Worm (Caenorhabditis elegans) whole organism, young adult: ENCODE results near the gene hot-1.

ENCODE experiments used
- B0019.2 ChIP-seq: fragments of 200-800 bp; sonication (Bioruptor generic); conservative IDR thresholded peaks from 2 replicates; pipeline ENCODE4 v1.3.6; 2022; ENCODE audit warnings: missing genetic modification reagents, missing genetic modification characterization, missing compliant biosample characterization
- D2030.7 ChIP-seq: fragments of 200-800 bp; sonication (Bioruptor generic); IDR thresholded peaks from 2 replicates; pipeline ENCODE4 v1.3.6; 2022; ENCODE audit warnings: missing genetic modification reagents, missing genetic modification characterization, missing compliant biosample characterization
- F22D6.2 ChIP-seq: sonication (generic microtip); optimal IDR thresholded peaks from 2 replicates; lab custom pipeline; 2016; ENCODE audit warnings: mild to moderate bottlenecking, missing genetic modification characterization, missing compliant biosample characterization
- T26A5.8 ChIP-seq: sonication (generic microtip); optimal IDR thresholded peaks from 2 replicates; lab custom pipeline; 2016; ENCODE audit warnings: missing genetic modification characterization, missing compliant biosample characterization
- aptf-2 ChIP-seq: fragments of 200-800 bp; sonication (Bioruptor generic); conservative IDR thresholded peaks from 2 replicates; pipeline ENCODE4 v1.3.6; 2022; ENCODE audit warnings: missing genetic modification reagents, missing genetic modification characterization, missing compliant biosample characterization
- attf-3 ChIP-seq: fragments of 200-800 bp; sonication (Bioruptor generic); conservative IDR thresholded peaks from 2 replicates; pipeline ENCODE4 v1.3.6; 2022; ENCODE audit warnings: missing genetic modification reagents, missing genetic modification characterization, missing compliant biosample characterization
- ccch-3 ChIP-seq: fragments of 200-800 bp; sonication (Bioruptor generic); optimal IDR thresholded peaks from 2 replicates; lab custom pipeline; 2018; ENCODE audit warnings: mild to moderate bottlenecking, missing genetic modification characterization, missing compliant biosample characterization
- ceh-100 ChIP-seq: fragments of 200-800 bp; sonication (Bioruptor generic); IDR thresholded peaks from 2 replicates; pipeline ENCODE4 v1.3.6; 2022; ENCODE audit warnings: missing genetic modification reagents, missing genetic modification characterization, missing compliant biosample characterization
- ceh-58 ChIP-seq: fragments of 200-800 bp; sonication (Bioruptor generic); IDR thresholded peaks from 2 replicates; pipeline ENCODE4 v1.3.6; 2022; ENCODE audit warnings: missing genetic modification characterization, missing compliant biosample characterization
- ceh-91 ChIP-seq: fragments of 200-800 bp; sonication (Bioruptor generic); IDR thresholded peaks from 2 replicates; pipeline ENCODE4 v1.3.6; 2022; ENCODE audit warnings: missing genetic modification reagents, missing genetic modification characterization, missing compliant biosample characterization
- die-1 ChIP-seq: sonication (generic microtip); optimal IDR thresholded peaks from 2 replicates; lab custom pipeline; 2016; ENCODE audit warnings: missing genotype, mild to moderate bottlenecking, missing genetic modification characterization, missing compliant biosample characterization
- egl-18 ChIP-seq: fragments of 200-800 bp; sonication (Bioruptor generic); IDR thresholded peaks from 2 replicates; pipeline ENCODE4 v1.3.6; 2022; ENCODE audit warnings: missing genetic modification reagents, missing genetic modification characterization, missing compliant biosample characterization
- egl-44 ChIP-seq: fragments of 200-800 bp; sonication (Bioruptor generic); IDR thresholded peaks from 2 replicates; pipeline ENCODE4 v1.3.6; 2022; ENCODE audit warnings: missing genetic modification reagents, missing genetic modification characterization, missing compliant biosample characterization
- hlh-12 ChIP-seq: sonication (generic microtip); optimal IDR thresholded peaks from 2 replicates; lab custom pipeline; 2016; ENCODE audit warnings: missing genetic modification characterization, missing compliant biosample characterization
- hmg-1.2 ChIP-seq: fragments of 200-800 bp; sonication (Bioruptor generic); IDR thresholded peaks from 2 replicates; pipeline ENCODE4 v1.3.6; 2022; ENCODE audit warnings: missing genetic modification reagents, missing genetic modification characterization, missing compliant biosample characterization
- lin-40 ChIP-seq: sonication (generic microtip); optimal IDR thresholded peaks from 2 replicates; lab custom pipeline; 2016; ENCODE audit warnings: missing genetic modification characterization, mild to moderate bottlenecking, missing compliant biosample characterization, missing genotype, missing genetic modification reagents
- lsl-1 ChIP-seq: fragments of 200-800 bp; sonication (Bioruptor generic); optimal IDR thresholded peaks from 2 replicates; lab custom pipeline; 2018; ENCODE audit warnings: mild to moderate bottlenecking, missing genetic modification characterization, moderate library complexity, missing compliant biosample characterization
- madf-8 ChIP-seq: fragments of 200-800 bp; sonication (Bioruptor generic); conservative IDR thresholded peaks from 2 replicates; pipeline ENCODE4 v1.3.6; 2022; ENCODE audit warnings: missing genetic modification reagents, missing genetic modification characterization, missing compliant biosample characterization
- mel-28 ChIP-seq: sonication (generic microtip); optimal IDR thresholded peaks from 2 replicates; lab custom pipeline; 2016; ENCODE audit warnings: borderline replicate concordance, mild to moderate bottlenecking, missing genetic modification characterization, missing compliant biosample characterization
- nhr-179 ChIP-seq: sonication (generic microtip); optimal IDR thresholded peaks from 2 replicates; lab custom pipeline; 2016; ENCODE audit warnings: mild to moderate bottlenecking, missing genetic modification characterization, missing compliant biosample characterization
- snpc-1.3 ChIP-seq: sonication (generic microtip); optimal IDR thresholded peaks from 2 replicates; lab custom pipeline; 2017; ENCODE audit warnings: missing genetic modification characterization, mild to moderate bottlenecking, missing compliant biosample characterization, antibody characterized with exemption, moderate library complexity, missing genotype, missing genetic modification reagents; ENCODE audit not compliant: insufficient read depth
- snpc-4 ChIP-seq, 5 experiments: fragments of 150-350 bp in 1 of 5; sonication (generic microtip) in 4 of 5; optimal IDR thresholded peaks; 2 replicates each; lab custom pipeline; 2014 to 2018; ENCODE audit warnings: missing genetic modification characterization in 5 of 5, missing biosample characterization in 3 of 5, antibody characterized with exemption in 2 of 5, mild to moderate bottlenecking in 2 of 5, missing compliant biosample characterization in 2 of 5, missing genotype in 2 of 5, moderate library complexity in 2 of 5, missing genetic modification reagents in 1 of 5
- somi-1 ChIP-seq: fragments of 200-800 bp; sonication (Bioruptor generic); optimal IDR thresholded peaks from 2 replicates; lab custom pipeline; 2018; ENCODE audit warnings: mild to moderate bottlenecking, missing genetic modification characterization, missing compliant biosample characterization
- ztf-22 ChIP-seq: fragments of 200-800 bp; sonication (Bioruptor generic); optimal IDR thresholded peaks from 2 replicates; lab custom pipeline; 2018; ENCODE audit warnings: mild to moderate bottlenecking, missing genetic modification characterization, moderate library complexity, missing compliant biosample characterization

hot-1 gene

ce11 chrV:14665728-14666127 is 44.8 kb downstream of the hot-1 start, which contains the start of gene C47E8.1:
Gene C47E8.1 (plus strand): TSS chrV:14666028.
- TF ChIP-seq snpc-1.3 (tag; lab: Kevin White, UChicago) (no peak), madf-8 (GFP tag; lab: Robert Waterston, UW) (no peak), ccch-3 (GFP tag; lab: Kevin White, UChicago) (no peak), nhr-179 (no peak), B0019.2 (GFP tag; lab: Robert Waterston, UW) (no peak), hlh-12 (tag; lab: Kevin White, UChicago) (no peak), F22D6.2 (no peak), ceh-100 (GFP tag; lab: Robert Waterston, UW) (no peak), ztf-22 (GFP tag; lab: Kevin White, UChicago) (no peak), attf-3 (GFP tag; lab: Robert Waterston, UW) (no peak), lsl-1 (GFP tag; lab: Kevin White, UChicago) (no peak), D2030.7 (no peak), lin-40 (tag; lab: Kevin White, UChicago) (no peak), aptf-2 (GFP tag; lab: Robert Waterston, UW) (no peak), ceh-91 (GFP tag; lab: Robert Waterston, UW) (no peak), T26A5.8 (tag; lab: Kevin White, UChicago) (no peak), snpc-4 (GFP tag; optimal IDR thresholded peaks at IDR 0.05; lab: Kevin White, UChicago) (no peak), snpc-4 (tag; optimal IDR thresholded peaks at IDR 0.05; lab: Kevin White, UChicago) (no peak), egl-18 (GFP tag; lab: Robert Waterston, UW) (no peak), die-1 (tag; lab: Kevin White, UChicago) (no peak), ceh-58 (GFP tag; lab: Robert Waterston, UW) (no peak)

- TF ChIP-seq hmg-1.2 (GFP tag; lab: Robert Waterston, UW) = no peak
- TF ChIP-seq somi-1 = no peak
- no peak for TF ChIP-seq egl-44 (GFP tag; lab: Robert Waterston, UW)
- no peak for TF ChIP-seq mel-28 (tag; lab: Kevin White, UChicago)
- TF ChIP-seq, all 124 proteins: peak for 0
Measured at ce11 chrV:14678298-14678697, 57.4 kb downstream of the hot-1 start.
